Fruit fly (Drosophila melanogaster): Measurements from ENCODE around the gene CG8664.

The CG8664 gene

DNA sequence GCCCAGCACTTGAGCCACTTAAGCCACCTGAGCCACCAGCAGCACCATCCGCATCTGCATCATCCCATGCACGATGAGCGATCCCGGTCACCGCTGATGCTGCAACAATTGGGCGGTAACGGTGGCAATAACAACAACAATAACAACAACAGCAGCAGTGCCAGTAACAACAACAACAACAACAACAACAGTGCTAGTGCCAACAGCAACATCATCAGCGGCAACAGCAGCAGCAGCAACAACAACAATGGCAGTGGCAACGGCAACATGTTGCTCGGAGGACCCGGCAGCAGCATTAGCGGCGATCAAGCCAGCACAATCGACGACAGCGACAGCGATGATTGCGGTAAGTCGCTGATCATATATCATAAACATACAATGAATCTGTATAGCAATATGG lies 33.0 kb upstream of the CG8664 start:
- TF ChIP-seq svp (GFP tag) (no peak), OdsH (GFP tag; optimal IDR thresholded peaks at IDR 0.05) (no peak), eg (GFP tag; IDR thresholded peaks at IDR 0.05) (no peak), CG8632 (GFP tag; optimal IDR thresholded peaks at IDR 0.05) (no peak), ss (GFP tag; optimal IDR thresholded peaks at IDR 0.05) (no peak), Eip78C (GFP tag) (no peak), Ets21C (GFP tag; optimal IDR thresholded peaks at IDR 0.05) (no peak), Met (GFP tag; optimal IDR thresholded peaks at IDR 0.05) (no peak), CG15336 (GFP tag; IDR thresholded peaks at IDR 0.05) (no peak), CG32006 (GFP tag; optimal IDR thresholded peaks at IDR 0.05) (no peak), CG7368 (GFP tag; optimal IDR thresholded peaks at IDR 0.05) (no peak), Eip75B (GFP tag; optimal IDR thresholded peaks at IDR 0.05) (no peak), Gug (GFP tag; IDR thresholded peaks at IDR 0.05) (no peak), CG11762 (GFP tag; optimal IDR thresholded peaks at IDR 0.05; ENCODE audit: insufficient read depth) (no peak)

DNA sequence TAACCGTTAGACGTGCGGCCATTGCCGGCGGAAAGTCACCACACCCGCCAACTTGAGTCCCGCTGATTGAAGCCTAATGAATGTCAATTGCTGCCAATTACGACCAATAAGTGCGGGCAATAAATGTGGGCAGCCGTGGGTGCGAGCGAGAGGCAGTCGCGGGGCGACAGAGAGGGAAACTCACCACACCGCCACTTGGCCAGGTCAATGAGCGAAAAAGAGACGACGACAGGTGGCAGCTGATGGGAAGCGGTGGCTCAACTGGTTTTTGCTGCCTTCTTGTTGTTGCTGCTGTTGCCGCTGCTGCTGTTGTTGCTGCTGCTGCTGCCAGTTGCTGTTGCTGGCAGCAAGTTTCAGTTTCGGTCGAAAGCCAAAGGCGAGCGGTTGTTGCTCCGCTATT lies 31.7 kb upstream of the CG8664 start, which contains the start of gene B-H2:
TSS of gene B-H2 (plus strand) at position 369 of the 400 bp plus-strand sequence.
- TF ChIP-seq Eip75B (GFP tag; optimal IDR thresholded peaks at IDR 0.05): no peak
- TF ChIP-seq Sox102F (GFP tag; optimal IDR thresholded peaks at IDR 0.05): no peak
- no peak for TF ChIP-seq fd59A (GFP tag; optimal IDR thresholded peaks at IDR 0.05)
- TF ChIP-seq CG11762 (GFP tag; optimal IDR thresholded peaks at IDR 0.05; ENCODE audit: insufficient read depth): no peak
- TF ChIP-seq CG10669 (GFP tag; optimal IDR thresholded peaks at IDR 0.05): no peak
- TF ChIP-seq Smox (GFP tag; optimal IDR thresholded peaks at IDR 0.05): no peak
- TF ChIP-seq CG3919 (GFP tag; optimal IDR thresholded peaks at IDR 0.05): peak; percentile 12
- no peak for TF ChIP-seq acj6 (GFP tag; optimal IDR thresholded peaks at IDR 0.05)
- TF ChIP-seq CG6163 (GFP tag; IDR thresholded peaks at IDR 0.05): 0 out of 3 replicates have a peak, but pooled peaks have one; percentile 37
- no peak for TF ChIP-seq CG32006 (GFP tag; optimal IDR thresholded peaks at IDR 0.05)
- TF ChIP-seq dsx (GFP tag; optimal IDR thresholded peaks at IDR 0.05; ENCODE audit: poor library complexity, severe bottlenecking): peak; percentile 31

DNA sequence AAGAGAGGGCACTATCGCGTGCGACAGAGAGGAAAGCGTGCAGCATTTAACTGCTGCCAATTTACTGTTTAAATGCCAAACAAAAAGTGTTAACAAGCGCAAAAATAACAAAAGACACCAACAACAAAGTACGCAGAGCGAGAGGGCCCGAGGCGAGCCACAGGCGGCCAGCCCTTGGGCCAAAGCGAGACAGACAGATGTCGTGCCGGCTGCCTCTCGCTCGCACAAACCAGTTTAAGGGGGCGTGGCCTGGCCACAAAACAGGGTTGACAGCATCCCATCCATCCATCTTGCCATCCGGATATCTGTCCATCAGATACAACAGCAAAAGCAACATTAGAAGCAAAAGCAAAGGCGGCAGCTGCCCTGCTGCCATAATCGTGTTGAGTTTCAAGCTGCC lies 30.8 kb upstream of the CG8664 start:
- TF ChIP-seq Eip78C (GFP tag): peak; percentile 26
- TF ChIP-seq CG11294 (GFP tag; IDR thresholded peaks at IDR 0.05): no peak
- TF ChIP-seq dsx (GFP tag; optimal IDR thresholded peaks at IDR 0.05; ENCODE audit: poor library complexity, severe bottlenecking): peak; percentile 65

DNA sequence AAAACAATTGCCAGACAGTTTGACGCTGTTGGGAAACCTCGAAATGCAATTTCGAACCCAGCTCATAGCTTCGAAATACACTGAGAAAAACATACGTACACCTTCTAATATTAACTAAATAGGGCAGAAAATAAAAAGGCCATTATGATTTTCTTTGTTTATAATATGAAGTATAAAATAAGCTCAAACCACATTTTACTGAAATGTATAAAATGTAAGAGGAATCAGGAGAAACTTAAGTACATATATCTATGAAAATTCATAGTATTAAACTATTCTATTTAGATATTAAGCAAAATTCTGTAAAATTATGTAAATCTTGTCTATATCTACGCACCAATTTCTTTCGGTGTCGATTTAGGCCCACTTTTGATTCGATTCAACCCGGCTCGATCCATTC lies 25.7 kb upstream of the CG8664 start:
- TF ChIP-seq Eip75B (GFP tag; optimal IDR thresholded peaks at IDR 0.05) (no peak), CG11762 (GFP tag; optimal IDR thresholded peaks at IDR 0.05; ENCODE audit: insufficient read depth) (no peak), lz (GFP tag; optimal IDR thresholded peaks at IDR 0.05) (no peak), Gug (GFP tag; IDR thresholded peaks at IDR 0.05) (no peak), acj6 (GFP tag; optimal IDR thresholded peaks at IDR 0.05) (no peak)

DNA sequence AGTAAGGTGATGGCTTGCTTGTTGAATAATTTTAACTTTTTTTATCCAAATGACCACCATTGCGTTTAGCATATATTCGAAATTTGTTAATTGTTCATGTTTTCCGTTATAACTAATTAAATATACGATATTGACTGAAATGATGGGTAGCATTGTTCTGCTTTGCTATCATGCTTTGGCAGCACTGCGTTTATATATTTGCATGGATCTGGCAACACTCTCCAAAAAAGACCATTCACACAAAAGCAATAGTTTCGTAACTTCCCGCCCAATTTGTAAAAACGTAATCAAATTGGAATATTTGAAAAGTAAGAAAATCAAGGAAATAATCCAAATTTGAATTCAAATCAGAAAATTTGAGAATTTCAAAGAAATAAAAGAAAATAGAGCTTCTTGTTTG lies 23.0 kb upstream of the CG8664 start:
- TF ChIP-seq achi (GFP tag; optimal IDR thresholded peaks at IDR 0.05) (no peak), CG8119 (GFP tag; IDR thresholded peaks at IDR 0.05) (no peak), CG4318 (GFP tag; optimal IDR thresholded peaks at IDR 0.05) (no peak), Eip78C (GFP tag) (peak; percentile 10), CG3032 (tag; optimal IDR thresholded peaks at IDR 0.05) (no peak), ss (GFP tag; optimal IDR thresholded peaks at IDR 0.05) (no peak), dsx (GFP tag; optimal IDR thresholded peaks at IDR 0.05; ENCODE audit: poor library complexity, severe bottlenecking) (no peak), dac (GFP tag; optimal IDR thresholded peaks at IDR 0.05) (no peak), spab (GFP tag; optimal IDR thresholded peaks at IDR 0.05) (no peak), CG6808 (GFP tag; optimal IDR thresholded peaks at IDR 0.05) (peak; percentile 100), eg (GFP tag; IDR thresholded peaks at IDR 0.05) (no peak), net (GFP tag; optimal IDR thresholded peaks at IDR 0.05) (no peak), CG8319 (GFP tag; optimal IDR thresholded peaks at IDR 0.05) (no peak), Ets21C (GFP tag; optimal IDR thresholded peaks at IDR 0.05) (no peak), CG6163 (GFP tag; IDR thresholded peaks at IDR 0.05) (no peak), Gug (GFP tag; IDR thresholded peaks at IDR 0.05) (no peak), esn (GFP tag; optimal IDR thresholded peaks at IDR 0.05) (no peak), Eip93F (GFP tag; optimal IDR thresholded peaks at IDR 0.05) (no peak), fkh (GFP tag; optimal IDR thresholded peaks at IDR 0.05) (peak; percentile 19), Sox14 (GFP tag; optimal IDR thresholded peaks at IDR 0.05) (no peak)

Measured in whole organism, prepupa.